Fruit fly (Drosophila melanogaster) whole organism, embryonic: Measurements from ENCODE around the gene BuGZ.
A peak's percentile ranks its signal among the peaks of the same experiment; 100 is the strongest.

Source experiments
- ATbp ChIP-seq: fragments of 200-800 bp; sonication (Bioruptor generic); optimal IDR thresholded peaks from 2 replicates; lab custom pipeline; 2017; ENCODE audit warnings: missing biosample characterization, mild to moderate bottlenecking, missing genetic modification characterization, missing genetic modification reagents
- CG10431 ChIP-seq: fragments of 200-800 bp; sonication (Bioruptor generic); optimal IDR thresholded peaks from 3 replicates; lab custom pipeline; 2018; ENCODE audit warnings: missing biosample characterization, mild to moderate bottlenecking, missing genetic modification characterization
- CG13296 ChIP-seq: fragments of 200-800 bp; sonication (Bioruptor generic); optimal IDR thresholded peaks from 3 replicates; lab custom pipeline; 2018; ENCODE audit warnings: missing biosample characterization, mild to moderate bottlenecking, missing genetic modification characterization
- CG15601 ChIP-seq: fragments of 200-800 bp; sonication (Bioruptor generic); optimal IDR thresholded peaks from 3 replicates; lab custom pipeline; 2019; ENCODE audit warnings: missing biosample characterization, mild to moderate bottlenecking, missing genetic modification characterization, moderate library complexity
- CG15696 ChIP-seq: fragments of 200-800 bp; sonication (Bioruptor generic); optimal IDR thresholded peaks from 2 replicates; lab custom pipeline; 2019; ENCODE audit warnings: missing biosample characterization, mild to moderate bottlenecking, missing genetic modification characterization, moderate library complexity
- CG1603 ChIP-seq: fragments of 200-800 bp; sonication (Bioruptor generic); optimal IDR thresholded peaks from 2 replicates; lab custom pipeline; 2019; ENCODE audit warnings: missing biosample characterization, mild to moderate bottlenecking, missing genetic modification characterization, moderate library complexity
- CG16815 ChIP-seq: fragments of 200-800 bp; sonication (Bioruptor generic); optimal IDR thresholded peaks from 3 replicates; lab custom pipeline; 2017; ENCODE audit warnings: missing biosample characterization, mild to moderate bottlenecking, missing genetic modification characterization
- CG17802 ChIP-seq: fragments of 200-800 bp; sonication (Bioruptor generic); optimal IDR thresholded peaks from 2 replicates; lab custom pipeline; 2018; ENCODE audit warnings: missing biosample characterization, mild to moderate bottlenecking, missing genetic modification characterization, moderate library complexity
- CG2120 ChIP-seq: fragments of 200-800 bp; sonication (Bioruptor generic); optimal IDR thresholded peaks from 3 replicates; lab custom pipeline; 2016; ENCODE audit warnings: missing biosample characterization, missing genetic modification characterization
- CG3065 ChIP-seq: fragments of 200-800 bp; sonication (Bioruptor generic); optimal IDR thresholded peaks from 2 replicates; lab custom pipeline; 2016; ENCODE audit warnings: missing biosample characterization, missing genetic modification characterization
- CG4360 ChIP-seq: fragments of 200-800 bp; sonication (Bioruptor generic); IDR thresholded peaks from 2 replicates; pipeline ENCODE4 v1.3.6; 2022; ENCODE audit warnings: missing biosample characterization, missing genetic modification characterization
- CG4730 ChIP-seq: fragments of 200-800 bp; sonication (Bioruptor generic); IDR thresholded peaks from 2 replicates; pipeline ENCODE4 v1.3.6; 2022; ENCODE audit warnings: missing biosample characterization, missing genetic modification characterization
- CG4854 ChIP-seq: fragments of 200-800 bp; sonication (Bioruptor generic); optimal IDR thresholded peaks from 2 replicates; lab custom pipeline; 2016; ENCODE audit warnings: missing biosample characterization, missing genetic modification characterization, inconsistent platforms
- CG7987 ChIP-seq: fragments of 200-800 bp; sonication (Bioruptor generic); optimal IDR thresholded peaks from 2 replicates; lab custom pipeline; 2018; ENCODE audit warnings: missing biosample characterization, mild to moderate bottlenecking, missing genetic modification characterization, moderate library complexity
- CG8359 ChIP-seq: fragments of 200-800 bp; sonication (Bioruptor generic); optimal IDR thresholded peaks from 2 replicates; lab custom pipeline; 2017; ENCODE audit warnings: missing biosample characterization, mild to moderate bottlenecking, missing genetic modification characterization, borderline replicate concordance
- Dip3 ChIP-seq: fragments of 200-800 bp; sonication (Bioruptor generic); optimal IDR thresholded peaks from 3 replicates; lab custom pipeline; 2016; ENCODE audit warnings: missing biosample characterization, missing genetic modification characterization
- Doc3 ChIP-seq: fragments of 200-800 bp; sonication (Bioruptor generic); IDR thresholded peaks from 3 replicates; pipeline ENCODE4 v1.3.6; 2022; ENCODE audit warnings: missing biosample characterization, missing genetic modification characterization; ENCODE audit not compliant: partially characterized antibody
- Fer3 ChIP-seq: fragments of 200-800 bp; sonication (Bioruptor generic); optimal IDR thresholded peaks from 2 replicates; lab custom pipeline; 2018; ENCODE audit warnings: missing biosample characterization, mild to moderate bottlenecking, missing genetic modification characterization, moderate library complexity
- Myb ChIP-seq: fragments of 200-800 bp; sonication (Bioruptor generic); optimal IDR thresholded peaks from 2 replicates; lab custom pipeline; 2016; ENCODE audit warnings: missing biosample characterization, missing genetic modification characterization
- Oli ChIP-seq: fragments of 200-800 bp; sonication (Bioruptor generic); optimal IDR thresholded peaks from 2 replicates; lab custom pipeline; 2018; ENCODE audit warnings: missing biosample characterization, mild to moderate bottlenecking, missing genetic modification characterization, moderate library complexity
- Ptx1 ChIP-seq: fragments of 200-800 bp; sonication (Bioruptor generic); IDR thresholded peaks from 2 replicates; pipeline ENCODE4 v1.3.6; 2022; ENCODE audit warnings: missing biosample characterization, missing genetic modification characterization
- Sry-β ChIP-seq: fragments of 200-800 bp; sonication (Bioruptor generic); optimal IDR thresholded peaks from 2 replicates; lab custom pipeline; 2018; ENCODE audit warnings: missing biosample characterization, mild to moderate bottlenecking, missing genetic modification characterization, moderate library complexity
- Trl ChIP-seq, 3 experiments: fragments of >200 bp in 2 of 3; fragments of 200-800 bp in 1 of 3; sonication (Bioruptor generic) in 1 of 3; optimal IDR thresholded peaks; 2 replicates in 1 of 3; 3 replicates in 2 of 3; lab custom pipeline; 2016 to 2017; ENCODE audit warnings: missing biosample characterization in 1 of 3, missing genetic modification characterization in 1 of 3
- Xbp1 ChIP-seq: fragments of 200-800 bp; sonication (Bioruptor generic); optimal IDR thresholded peaks from 3 replicates; lab custom pipeline; 2016; ENCODE audit warnings: missing biosample characterization, mild to moderate bottlenecking, missing genetic modification characterization
- bigmax ChIP-seq: fragments of 200-800 bp; sonication (Bioruptor generic); optimal IDR thresholded peaks from 2 replicates; lab custom pipeline; 2018; ENCODE audit warnings: missing biosample characterization, mild to moderate bottlenecking, missing genetic modification characterization
- ci ChIP-seq: fragments of 200-800 bp; sonication (Bioruptor generic); IDR thresholded peaks from 3 replicates; pipeline ENCODE4 v1.3.6; 2022; ENCODE audit warnings: missing biosample characterization, missing genetic modification characterization
- dm ChIP-seq: fragments of 200-800 bp; sonication (Bioruptor generic); optimal IDR thresholded peaks from 3 replicates; lab custom pipeline; 2016; ENCODE audit warnings: missing biosample characterization, missing genetic modification characterization
- ems ChIP-seq: fragments of 200-800 bp; sonication (Bioruptor generic); optimal IDR thresholded peaks from 3 replicates; lab custom pipeline; 2016; ENCODE audit warnings: missing biosample characterization, missing genetic modification characterization
- eve ChIP-seq, 2 experiments: fragments of >200 bp; optimal IDR thresholded peaks; 2 replicates each; lab custom pipeline; 2017; ENCODE audit warnings: missing biosample characterization in 2 of 2, missing genetic modification characterization in 2 of 2
- ftz-f1 ChIP-seq: fragments of 200-800 bp; sonication (Bioruptor generic); optimal IDR thresholded peaks from 2 replicates; lab custom pipeline; 2016; ENCODE audit warnings: missing biosample characterization, missing genetic modification characterization
- ham ChIP-seq: fragments of 200-800 bp; sonication (Bioruptor generic); IDR thresholded peaks from 2 replicates; pipeline ENCODE4 v1.3.6; 2022; ENCODE audit warnings: missing biosample characterization, missing genetic modification characterization
- jigr1 ChIP-seq: fragments of 200-800 bp; sonication (Bioruptor generic); IDR thresholded peaks from 3 replicates; pipeline ENCODE4 v1.3.6; 2022; ENCODE audit warnings: missing biosample characterization, missing genetic modification characterization
- kni ChIP-seq: fragments of 200-800 bp; sonication (Bioruptor generic); optimal IDR thresholded peaks from 3 replicates; lab custom pipeline; 2017; ENCODE audit warnings: mild to moderate bottlenecking, missing biosample characterization, missing genetic modification reagents, missing genetic modification characterization
- lilli ChIP-seq: fragments of 200-800 bp; sonication (Bioruptor generic); optimal IDR thresholded peaks from 3 replicates; lab custom pipeline; 2016; ENCODE audit warnings: missing biosample characterization, missing genetic modification characterization
- luna ChIP-seq: fragments of 200-800 bp; sonication (Bioruptor generic); optimal IDR thresholded peaks from 2 replicates; lab custom pipeline; 2016; ENCODE audit warnings: missing biosample characterization, missing genetic modification characterization
- nau ChIP-seq: fragments of 200-800 bp; sonication (Bioruptor generic); optimal IDR thresholded peaks from 3 replicates; lab custom pipeline; 2017; ENCODE audit warnings: missing biosample characterization, mild to moderate bottlenecking, missing genetic modification characterization, missing genetic modification reagents
- pb ChIP-seq: fragments of 200-800 bp; sonication (Bioruptor generic); optimal IDR thresholded peaks from 3 replicates; lab custom pipeline; 2016; ENCODE audit warnings: missing biosample characterization, missing genetic modification characterization
- pnt ChIP-seq: fragments of 200-800 bp; sonication (Bioruptor generic); optimal IDR thresholded peaks from 3 replicates; lab custom pipeline; 2016; ENCODE audit warnings: missing biosample characterization, missing genetic modification characterization
- prd ChIP-seq, 3 experiments: fragments of >200 bp in 2 of 3; fragments of 200-800 bp in 1 of 3; sonication (Bioruptor generic) in 1 of 3; optimal IDR thresholded peaks in 2 of 3; IDR thresholded peaks in 1 of 3; 2 replicates in 2 of 3; 3 replicates in 1 of 3; pipeline versions ENCODE4 v1.3.6 to Lab custom; 2017 to 2022; ENCODE audit warnings: missing biosample characterization in 1 of 3, missing genetic modification characterization in 1 of 3
- run ChIP-seq: fragments of 200-800 bp; sonication (Bioruptor generic); optimal IDR thresholded peaks from 3 replicates; lab custom pipeline; 2018; ENCODE audit warnings: missing biosample characterization, mild to moderate bottlenecking, missing genetic modification characterization
- sima ChIP-seq: fragments of 200-800 bp; sonication (Bioruptor generic); optimal IDR thresholded peaks from 2 replicates; lab custom pipeline; 2016; ENCODE audit warnings: missing biosample characterization, missing genetic modification characterization
- stc ChIP-seq: fragments of 200-800 bp; sonication (Bioruptor generic); IDR thresholded peaks from 2 replicates; pipeline ENCODE4 v1.3.6; 2022; ENCODE audit warnings: missing biosample characterization, missing genetic modification characterization
- tap ChIP-seq: fragments of 200-800 bp; optimal IDR thresholded peaks from 3 replicates; lab custom pipeline; 2019; ENCODE audit warnings: missing biosample characterization, mild to moderate bottlenecking, missing genetic modification characterization, moderate library complexity
- tin ChIP-seq: fragments of 200-800 bp; sonication (Bioruptor generic); optimal IDR thresholded peaks from 3 replicates; lab custom pipeline; 2016; ENCODE audit warnings: missing biosample characterization, missing genetic modification characterization
- tx ChIP-seq: fragments of 200-800 bp; sonication (Bioruptor generic); optimal IDR thresholded peaks from 2 replicates; lab custom pipeline; 2016; ENCODE audit warnings: missing biosample characterization, missing genetic modification characterization
- unc-4 ChIP-seq: fragments of 200-800 bp; sonication (Bioruptor generic); IDR thresholded peaks from 2 replicates; pipeline ENCODE4 v1.3.6; 2022; ENCODE audit warnings: missing biosample characterization, missing genetic modification characterization; ENCODE audit not compliant: partially characterized antibody
- usp ChIP-seq: fragments of >200 bp; optimal IDR thresholded peaks from 2 replicates; lab custom pipeline; 2017; ENCODE audit warnings: missing biosample characterization, missing genetic modification characterization
- vfl ChIP-seq: fragments of 200-800 bp; sonication (Bioruptor generic); optimal IDR thresholded peaks from 2 replicates; lab custom pipeline; 2016; ENCODE audit warnings: missing biosample characterization, missing genetic modification characterization
- wor ChIP-seq: fragments of 200-800 bp; sonication (Bioruptor generic); IDR thresholded peaks from 2 replicates; pipeline ENCODE4 v1.3.6; 2022; ENCODE audit warnings: missing biosample characterization, missing genetic modification characterization

BuGZ gene

DNA sequence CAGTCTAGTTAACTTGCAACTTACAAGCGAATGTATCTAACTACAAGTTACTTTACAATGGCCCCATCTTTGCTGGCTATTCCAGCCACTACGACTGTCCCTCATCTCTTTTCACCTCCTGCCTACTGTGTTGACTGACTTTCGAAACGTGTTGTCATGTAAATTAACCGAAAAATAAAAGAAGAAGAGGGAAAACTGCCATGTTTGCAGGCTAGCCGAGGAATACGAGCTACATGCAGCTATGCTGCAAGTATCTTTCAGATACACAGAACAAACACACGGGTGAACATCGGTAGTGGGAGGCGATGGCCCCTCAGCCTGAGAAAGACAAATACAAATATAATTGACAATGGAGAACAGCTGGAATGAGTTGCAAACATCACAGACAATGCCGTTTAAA is 32.5 kb upstream of the BuGZ start (continued):
- no peak for TF ChIP-seq Myb (GFP tag; lab: Kevin White, UChicago)
- TF ChIP-seq lilli, result no peak
- TF ChIP-seq Xbp1 (GFP tag; lab: Kevin White, UChicago), result no peak
- no peak for TF ChIP-seq prd (optimal IDR thresholded peaks at IDR 0.05; lab: Kevin White, UChicago)
- TF ChIP-seq prd (GFP tag; IDR thresholded peaks at IDR 0.05; lab: Robert Waterston, UW), result no peak
- TF ChIP-seq Dip3 (GFP tag; lab: Kevin White, UChicago), result no peak
- no peak for TF ChIP-seq pb (GFP tag; lab: Kevin White, UChicago)
- peak; percentile 18 for TF ChIP-seq nau (GFP tag; lab: Kevin White, UChicago)
- TF ChIP-seq sima (GFP tag; lab: Kevin White, UChicago), result no peak
- peak; percentile 35 for TF ChIP-seq ATbp (GFP tag; lab: Kevin White, UChicago)
- no peak for TF ChIP-seq Oli (tag; lab: Kevin White, UChicago)
- no peak for TF ChIP-seq Sry-β (GFP tag; lab: Kevin White, UChicago)
- TF ChIP-seq Fer3 (tag; lab: Kevin White, UChicago), result no peak
- no peak for TF ChIP-seq CG3065 (GFP tag; lab: Kevin White, UChicago)
- TF ChIP-seq CG4360 (GFP tag; lab: Robert Waterston, UW), result 0 out of 2 replicates have a peak, but pooled peaks have one; percentile 14
- TF ChIP-seq ems (GFP tag; lab: Kevin White, UChicago), result no peak
- TF ChIP-seq wor (GFP tag; lab: Robert Waterston, UW), result no peak
- TF ChIP-seq jigr1 (GFP tag; lab: Robert Waterston, UW), result no peak
- no peak for TF ChIP-seq luna (GFP tag; lab: Kevin White, UChicago)
- peak; percentile 6 for TF ChIP-seq CG1603
- TF ChIP-seq tin (GFP tag; lab: Kevin White, UChicago), result no peak
- TF ChIP-seq CG10431 (GFP tag; lab: Kevin White, UChicago), result peak; percentile 86
- TF ChIP-seq ci (GFP tag; lab: Robert Waterston, UW), result 0 out of 3 replicates have a peak, but pooled peaks have one; percentile 38
- TF ChIP-seq CG15601 (tag; lab: Kevin White, UChicago), result no peak
- TF ChIP-seq CG2120 (GFP tag; lab: Kevin White, UChicago), result no peak
- peak in 1 of 2 experiments; percentile 31 for TF ChIP-seq eve (GFP tag; optimal IDR thresholded peaks at IDR 0.05; lab: Kevin White, UChicago)
- peak; percentile 68 for TF ChIP-seq kni (GFP tag; lab: Kevin White, UChicago)
- no peak for TF ChIP-seq run
- TF ChIP-seq CG4854 (GFP tag; lab: Kevin White, UChicago), result no peak
- TF ChIP-seq Doc3, result no peak
- no peak for TF ChIP-seq CG7987 (GFP tag; lab: Kevin White, UChicago)
- no peak for TF ChIP-seq vfl
- no peak for TF ChIP-seq tap (tag; lab: Kevin White, UChicago)
- TF ChIP-seq stc (GFP tag; lab: Robert Waterston, UW), result no peak
- TF ChIP-seq usp, result no peak
- TF ChIP-seq bigmax, result no peak
- no peak for TF ChIP-seq ham (GFP tag; lab: Robert Waterston, UW)
- no peak for TF ChIP-seq Trl (optimal IDR thresholded peaks at IDR 0.05; lab: Kevin White, UChicago)
- no peak for TF ChIP-seq Trl (GFP tag; optimal IDR thresholded peaks at IDR 0.05; lab: Kevin White, UChicago)
- no peak for TF ChIP-seq CG15696 (tag; lab: Kevin White, UChicago)
- TF ChIP-seq CG13296 (GFP tag; lab: Kevin White, UChicago), result no peak
- no peak for TF ChIP-seq Ptx1 (GFP tag; lab: Robert Waterston, UW)
- no peak for TF ChIP-seq tx (GFP tag; lab: Kevin White, UChicago)
- TF ChIP-seq dm (GFP tag; lab: Kevin White, UChicago), result no peak
- no peak for TF ChIP-seq CG17802 (tag; lab: Kevin White, UChicago)
- no peak for TF ChIP-seq unc-4 (GFP tag; lab: Robert Waterston, UW)
- TF ChIP-seq CG16815 (GFP tag; lab: Kevin White, UChicago), result no peak
- TF ChIP-seq CG8359 (GFP tag; lab: Kevin White, UChicago), result no peak
- TF ChIP-seq ftz-f1 (GFP tag; lab: Kevin White, UChicago), result no peak
- TF ChIP-seq pnt (GFP tag; lab: Kevin White, UChicago), result no peak
- no peak for TF ChIP-seq CG4730
